Fruit fly (Drosophila melanogaster) S2 (cell line): ENCODE measurements around the gene CG32354.

Experiments
- CG8478 ChIP-seq: fragments of >200 bp; optimal IDR thresholded peaks from 2 replicates; lab custom pipeline; 2018
- CTCF ChIP-seq, 2 experiments: fragments of >200 bp; optimal IDR thresholded peaks; 2 replicates each; lab custom pipeline; 2018

dm6 chr3L:8449800-8450690 is 28.0 kb upstream of the CG32354 start, which contains the start of gene Gug:
- peak; percentile 27 to 28 for TF ChIP-seq CTCF (optimal IDR thresholded peaks at IDR 0.05; lab: Kevin White, UChicago)
- TF ChIP-seq CG8478 (lab: Kevin White, UChicago): no peak
